Worm (Caenorhabditis elegans) whole organism, early embryonic: Measurements from ENCODE around the gene C33H5.13.

ENCODE experiments used
- F13C5.2 ChIP-seq: sonication (generic microtip); optimal IDR thresholded peaks from 2 replicates; lab custom pipeline; 2017; ENCODE audit warnings: mild to moderate bottlenecking, missing genetic modification characterization, inconsistent platforms, missing compliant biosample characterization
- ama-1 ChIP-seq: fragments of 150-350 bp; optimal IDR thresholded peaks from 2 replicates; lab custom pipeline; 2014
- ceh-13 ChIP-seq: fragments of 200-800 bp; sonication (Bioruptor generic); optimal IDR thresholded peaks from 2 replicates; lab custom pipeline; 2018; ENCODE audit warnings: mild to moderate bottlenecking, missing genetic modification characterization, missing compliant biosample characterization
- ceh-36 ChIP-seq: sonication (generic microtip); optimal IDR thresholded peaks from 2 replicates; lab custom pipeline; 2016; ENCODE audit warnings: missing genetic modification characterization, inconsistent platforms, missing compliant biosample characterization
- ets-7 ChIP-seq: sonication (generic microtip); optimal IDR thresholded peaks from 2 replicates; lab custom pipeline; 2016; ENCODE audit warnings: missing genotype, missing genetic modification characterization, missing compliant biosample characterization
- flt-1 ChIP-seq: fragments of 200-800 bp; sonication (Bioruptor generic); IDR thresholded peaks from 2 replicates; pipeline ENCODE4 v1.3.6; 2022; ENCODE audit warnings: missing genetic modification characterization, missing compliant biosample characterization
- hmbx-1 ChIP-seq: sonication (generic microtip); optimal IDR thresholded peaks from 2 replicates; lab custom pipeline; 2016; ENCODE audit warnings: mild to moderate bottlenecking, missing genetic modification characterization, missing compliant biosample characterization
- hmg-4 ChIP-seq: fragments of 200-800 bp; sonication (Bioruptor generic); optimal IDR thresholded peaks from 2 replicates; lab custom pipeline; 2018; ENCODE audit warnings: mild to moderate bottlenecking, missing genetic modification characterization, missing compliant biosample characterization
- pes-1 ChIP-seq: fragments of 200-800 bp; sonication (Bioruptor generic); IDR thresholded peaks from 2 replicates; pipeline ENCODE4 v1.3.6; 2022; ENCODE audit warnings: missing genetic modification reagents, missing genetic modification characterization, missing compliant biosample characterization
- scrt-1 ChIP-seq: fragments of 200-800 bp; sonication (Bioruptor generic); IDR thresholded peaks from 2 replicates; pipeline ENCODE4 v1.3.6; 2022; ENCODE audit warnings: missing genetic modification characterization, missing compliant biosample characterization
- tbx-11 ChIP-seq: fragments of 200-800 bp; sonication (Bioruptor generic); IDR thresholded peaks from 2 replicates; pipeline ENCODE4 v1.3.6; 2022; ENCODE audit warnings: missing genetic modification characterization, missing compliant biosample characterization
- tbx-37 ChIP-seq: fragments of 200-800 bp; sonication (Bioruptor generic); conservative IDR thresholded peaks from 2 replicates; pipeline ENCODE4 v1.3.6; 2022; ENCODE audit warnings: missing genetic modification reagents, missing genetic modification characterization, missing compliant biosample characterization
- tra-4 ChIP-seq: sonication (generic microtip); optimal IDR thresholded peaks from 2 replicates; lab custom pipeline; 2017; ENCODE audit warnings: missing genetic modification characterization, missing compliant biosample characterization

DNA sequence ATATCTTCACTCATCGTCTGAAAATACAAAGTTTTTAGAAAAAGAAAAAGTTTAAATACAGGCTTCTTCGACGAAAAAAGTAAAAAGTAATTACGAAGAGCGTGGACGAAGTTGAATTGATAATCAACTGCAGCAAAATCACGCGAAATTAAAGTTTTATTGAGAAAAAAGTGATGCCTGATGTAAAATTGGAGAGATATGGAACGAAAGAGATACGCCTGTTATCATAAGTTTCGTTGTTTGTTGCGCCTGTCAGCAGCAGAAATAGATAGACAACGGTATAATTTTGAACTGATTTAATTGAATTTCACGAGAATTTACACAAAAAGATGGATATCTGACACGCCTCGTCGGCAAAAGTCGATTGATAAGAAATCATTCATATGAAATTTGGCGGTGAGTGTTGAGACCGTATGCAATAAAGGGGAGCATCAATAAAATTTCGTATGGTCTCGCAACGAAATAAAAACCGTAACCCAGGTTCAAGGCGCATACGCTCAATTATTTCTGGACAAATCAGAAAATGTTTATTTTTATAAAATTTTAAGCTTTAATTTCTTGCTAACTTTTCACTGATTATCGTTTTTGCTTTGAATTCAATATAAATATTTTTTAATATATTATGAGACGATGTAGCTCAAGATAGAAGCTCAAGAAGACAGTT lies 37.3 kb upstream of the C33H5.13 start, which contains the start of gene C06A6.4:
- no peak for TF ChIP-seq ama-1 (lab: Kevin White, UChicago)
- TF ChIP-seq ceh-36 (tag; lab: Kevin White, UChicago): no peak
- TF ChIP-seq pes-1 (GFP tag; lab: Robert Waterston, UW): no peak
- TF ChIP-seq flt-1 (GFP tag; lab: Robert Waterston, UW): no peak
- no peak for TF ChIP-seq hmbx-1 (tag; lab: Kevin White, UChicago)
- TF ChIP-seq tbx-37 (GFP tag; lab: Robert Waterston, UW): no peak
- TF ChIP-seq scrt-1 (GFP tag; lab: Robert Waterston, UW): no peak
- no peak for TF ChIP-seq tra-4 (tag; lab: Kevin White, UChicago)
- TF ChIP-seq ets-7: no peak
- TF ChIP-seq F13C5.2 (tag; lab: Kevin White, UChicago): no peak
- TF ChIP-seq tbx-11 (GFP tag; lab: Robert Waterston, UW): no peak
- no peak for TF ChIP-seq hmg-4
- TF ChIP-seq ceh-13: no peak
